Worm (Caenorhabditis elegans): Measurements from ENCODE around the gene Y80D3A.8.
A peak's percentile ranks its signal among the peaks of the same experiment; 100 is the strongest.

Y80D3A.8 gene

ce11 chrV:18940826-18941225, 385 bp downstream of the Y80D3A.8 start:
- TF ChIP-seq ceh-48 (tag; optimal IDR thresholded peaks at IDR 0.05) = peak; percentile 53

- TF ChIP-seq elt-2 (tag; optimal IDR thresholded peaks at IDR 0.05) = peak; percentile 62
- no peak for TF ChIP-seq T23F11.4 (GFP tag; optimal IDR thresholded peaks at IDR 0.05)
- no peak for TF ChIP-seq hlh-13 (GFP tag; optimal IDR thresholded peaks at IDR 0.05)
Measured at ce11 chrV:18957267-18957843, 16.9 kb downstream of the Y80D3A.8 start, which contains the start of gene hrg-10. Gene hrg-10, minus strand, starts transcription at chrV:18957317.

DNA sequence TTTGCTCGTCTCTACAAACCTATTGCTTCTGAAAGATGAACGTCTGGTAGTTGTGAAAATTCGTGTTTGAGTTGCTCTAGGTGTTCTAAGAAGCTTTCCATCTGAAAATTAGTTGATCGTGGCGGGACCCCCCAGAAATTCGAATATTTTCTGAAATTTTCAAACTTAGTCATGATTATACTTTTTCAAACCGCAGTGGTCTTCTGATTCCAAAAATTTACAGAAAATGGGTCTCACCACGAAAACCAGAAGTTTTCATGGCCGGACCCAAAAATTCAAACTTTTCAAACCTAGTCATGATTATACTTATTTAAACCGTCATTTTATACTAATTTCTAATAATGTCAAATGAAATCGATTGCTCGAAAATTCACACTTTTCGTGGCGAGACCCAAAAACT, 19.6 kb downstream of the Y80D3A.8 start, which contains the start of gene ztf-20:
Gene ztf-20 (minus strand): TSS at position 101 of the 400 bp plus-strand sequence.
- TF ChIP-seq ceh-24 (tag; optimal IDR thresholded peaks at IDR 0.05) (no peak), ceh-22 (tag; optimal IDR thresholded peaks at IDR 0.05) (no peak), zip-5 (tag; optimal IDR thresholded peaks at IDR 0.05) (no peak), unc-42 (tag; optimal IDR thresholded peaks at IDR 0.05) (no peak), che-1 (tag; optimal IDR thresholded peaks at IDR 0.05) (no peak), tbx-7 (tag; optimal IDR thresholded peaks at IDR 0.05) (no peak), ceh-18 (tag; optimal IDR thresholded peaks at IDR 0.05) (no peak), unc-86 (tag; optimal IDR thresholded peaks at IDR 0.05) (no peak), gmeb-2 (tag; optimal IDR thresholded peaks at IDR 0.05) (no peak), C08G9.2 (tag; optimal IDR thresholded peaks at IDR 0.05) (no peak), C38D4.7 (GFP tag; optimal IDR thresholded peaks at IDR 0.05) (no peak)

- TF ChIP-seq ceh-22 (tag; optimal IDR thresholded peaks at IDR 0.05) = no peak
- TF ChIP-seq ceh-18 (tag; optimal IDR thresholded peaks at IDR 0.05) = peak; percentile 63
- peak; percentile 19 for TF ChIP-seq K09A11.1 (tag; optimal IDR thresholded peaks at IDR 0.05; ENCODE audit: insufficient read depth)
- peak; percentile 56 for TF ChIP-seq tbx-2 (tag; optimal IDR thresholded peaks at IDR 0.05)
- no peak for TF ChIP-seq lin-11 (tag; optimal IDR thresholded peaks at IDR 0.05)
- TF ChIP-seq C38D4.7 (GFP tag; optimal IDR thresholded peaks at IDR 0.05) = no peak
- TF ChIP-seq che-1 (tag; optimal IDR thresholded peaks at IDR 0.05) = no peak
- TF ChIP-seq ceh-45 (GFP tag; IDR thresholded peaks at IDR 0.05) = no peak
- TF ChIP-seq ztf-16 (tag; optimal IDR thresholded peaks at IDR 0.05) = peak; percentile 87
- TF ChIP-seq zip-5 (tag; optimal IDR thresholded peaks at IDR 0.05) = no peak
- TF ChIP-seq elt-2 (tag; optimal IDR thresholded peaks at IDR 0.05) = peak; percentile 38
- no peak for TF ChIP-seq ceh-24 (tag; optimal IDR thresholded peaks at IDR 0.05)
- peak; percentile 89 for TF ChIP-seq nfya-1 (tag; optimal IDR thresholded peaks at IDR 0.05)
- no peak for TF ChIP-seq ama-1 (optimal IDR thresholded peaks at IDR 0.05)
- TF ChIP-seq nhr-232 (tag; optimal IDR thresholded peaks at IDR 0.05) = no peak
- TF ChIP-seq fkh-10 (GFP tag; optimal IDR thresholded peaks at IDR 0.05) = peak; percentile 49
- no peak for TF ChIP-seq ttx-3 (tag; optimal IDR thresholded peaks at IDR 0.05)
- no peak for TF ChIP-seq F13H6.1 (tag; optimal IDR thresholded peaks at IDR 0.05)
- TF ChIP-seq gmeb-2 (tag; optimal IDR thresholded peaks at IDR 0.05) = no peak
- no peak for TF ChIP-seq syd-9 (tag; optimal IDR thresholded peaks at IDR 0.05)
- peak; percentile 13 for TF ChIP-seq ceh-6 (GFP tag; optimal IDR thresholded peaks at IDR 0.05)
- TF ChIP-seq hlh-6 (tag; optimal IDR thresholded peaks at IDR 0.05) = no peak
- peak; percentile 60 for TF ChIP-seq ceh-34 (tag; optimal IDR thresholded peaks at IDR 0.05)
- peak; percentile 76 for TF ChIP-seq dve-1 (tag; optimal IDR thresholded peaks at IDR 0.05)
- TF ChIP-seq dmd-4 (tag; optimal IDR thresholded peaks at IDR 0.05; ENCODE audit: borderline replicate concordance) = no peak
- TF ChIP-seq ets-4 (tag; optimal IDR thresholded peaks at IDR 0.05) = peak; percentile 69
- peak; percentile 84 for TF ChIP-seq ceh-48 (tag; optimal IDR thresholded peaks at IDR 0.05)
- no peak for TF ChIP-seq odd-2 (tag; optimal IDR thresholded peaks at IDR 0.05)
- TF ChIP-seq elt-4 (tag; optimal IDR thresholded peaks at IDR 0.05) = no peak
- no peak for TF ChIP-seq ceh-30 (tag; optimal IDR thresholded peaks at IDR 0.05)
- no peak for TF ChIP-seq ahr-1 (tag; optimal IDR thresholded peaks at IDR 0.05)
- no peak for TF ChIP-seq ceh-2 (tag; optimal IDR thresholded peaks at IDR 0.05)
- TF ChIP-seq C08G9.2 (tag; optimal IDR thresholded peaks at IDR 0.05) = peak; percentile 44
- no peak for TF ChIP-seq nhr-11 (tag; optimal IDR thresholded peaks at IDR 0.05)
- TF ChIP-seq hlh-13 (GFP tag; optimal IDR thresholded peaks at IDR 0.05) = no peak
- TF ChIP-seq hlh-15 (tag; optimal IDR thresholded peaks at IDR 0.05) = no peak
- TF ChIP-seq ceh-31 (tag; optimal IDR thresholded peaks at IDR 0.05) = peak; percentile 66
- no peak for TF ChIP-seq unc-3 (GFP tag; conservative IDR thresholded peaks at IDR 0.05)
- peak; percentile 65 for TF ChIP-seq unc-3 (tag; optimal IDR thresholded peaks at IDR 0.05)
- TF ChIP-seq pqm-1 (tag; optimal IDR thresholded peaks at IDR 0.05) = no peak
Measured at ce11 chrV:18967479-18968056, 27.1 kb downstream of the Y80D3A.8 start, which contains the start of gene Y39B6A.43. Gene Y39B6A.43, minus strand, starts transcription at chrV:18967829.
